Worm (Caenorhabditis elegans) whole organism, L4/young adult: ENCODE results near the gene C15H9.11.

Experiments
- W03F9.2 ChIP-seq: fragments of 150-350 bp; optimal IDR thresholded peaks from 2 replicates; lab custom pipeline; 2014; ENCODE audit warnings: missing biosample characterization, missing genetic modification characterization
- dao-5 ChIP-seq: sonication (generic microtip); optimal IDR thresholded peaks from 2 replicates; lab custom pipeline; 2016; ENCODE audit warnings: missing genotype, missing genetic modification characterization, moderate library complexity, missing compliant biosample characterization
- him-1 ChIP-seq: sonication (generic microtip); optimal IDR thresholded peaks from 2 replicates; lab custom pipeline; 2016; ENCODE audit warnings: missing genotype, missing genetic modification reagents, missing genetic modification characterization, missing compliant biosample characterization

ce11 chrX:6082660-6083059, 20.5 kb downstream of the C15H9.11 start, which contains the start of gene C45B2.3:
- TF ChIP-seq him-1 (tag; lab: Kevin White, UChicago) (no peak), W03F9.2 (no peak), dao-5 (tag; lab: Kevin White, UChicago) (no peak)
